Fruit fly (Drosophila melanogaster): ENCODE measurements around the gene COX5A.

The COX5A gene

dm6 chr3R:11780181-11780688, 38.9 kb upstream of the COX5A start (continued):
- TF ChIP-seq wek (GFP tag; optimal IDR thresholded peaks at IDR 0.05), result peak; percentile 46
- no peak for TF ChIP-seq gro (GFP tag; optimal IDR thresholded peaks at IDR 0.05)
- peak; percentile 70; the same call in 1 of the 3 replicates for TF ChIP-seq so (GFP tag; IDR thresholded peaks at IDR 0.05)
- no peak for TF ChIP-seq mirr (GFP tag; optimal IDR thresholded peaks at IDR 0.05)
- peak; percentile 75 for TF ChIP-seq CG15011 (GFP tag; optimal IDR thresholded peaks at IDR 0.05)
- peak; percentile 92 for TF ChIP-seq fd102C (GFP tag; optimal IDR thresholded peaks at IDR 0.05)
- TF ChIP-seq fd3F (GFP tag; optimal IDR thresholded peaks at IDR 0.05), result no peak
- TF ChIP-seq Rfx (GFP tag; IDR thresholded peaks at IDR 0.05), result no peak
- TF ChIP-seq CG16863 (GFP tag; optimal IDR thresholded peaks at IDR 0.05), result peak; percentile 48
- TF ChIP-seq CG8290 (GFP tag; optimal IDR thresholded peaks at IDR 0.05), result peak; percentile 92
- TF ChIP-seq CG8290 (tag; optimal IDR thresholded peaks at IDR 0.05), result peak in 1 of 2 experiments; percentile 71
- TF ChIP-seq Lhr (GFP tag; optimal IDR thresholded peaks at IDR 0.05), result peak; percentile 89
- peak; percentile 49 for TF ChIP-seq YL-1 (GFP tag; optimal IDR thresholded peaks at IDR 0.05)
- peak; percentile 94 for TF ChIP-seq dmrt99B (tag; optimal IDR thresholded peaks at IDR 0.05)
- peak; percentile 31; the same call in 1 of the 2 replicates for TF ChIP-seq CG32532 (GFP tag; IDR thresholded peaks at IDR 0.05)
- TF ChIP-seq CG17359 (tag; optimal IDR thresholded peaks at IDR 0.05), result peak; percentile 95
- no peak for TF ChIP-seq MESR4 (GFP tag; optimal IDR thresholded peaks at IDR 0.05)
- TF ChIP-seq CG10147 (GFP tag; optimal IDR thresholded peaks at IDR 0.05), result peak; percentile 74
- TF ChIP-seq ham (GFP tag; IDR thresholded peaks at IDR 0.05), result no peak
- no peak for TF ChIP-seq dm (GFP tag; optimal IDR thresholded peaks at IDR 0.05)
- no peak for TF ChIP-seq Bteb2 (GFP tag; optimal IDR thresholded peaks at IDR 0.05)
- TF ChIP-seq fd64A (GFP tag; optimal IDR thresholded peaks at IDR 0.05), result peak; percentile 38
- TF ChIP-seq CG13123 (GFP tag; optimal IDR thresholded peaks at IDR 0.05), result peak; percentile 78
- no peak for TF ChIP-seq CG6765 (GFP tag; optimal IDR thresholded peaks at IDR 0.05)
- no peak for TF ChIP-seq CG1792 (GFP tag; optimal IDR thresholded peaks at IDR 0.05)
- peak; percentile 80 for TF ChIP-seq CG1024 (GFP tag; IDR thresholded peaks at IDR 0.05)
- TF ChIP-seq exex (tag; optimal IDR thresholded peaks at IDR 0.05), result peak; percentile 24
- peak; percentile 93 for TF ChIP-seq CG6254 (GFP tag; optimal IDR thresholded peaks at IDR 0.05)
- peak; percentile 95 for TF ChIP-seq Oli (tag; optimal IDR thresholded peaks at IDR 0.05)
- TF ChIP-seq CG4404 (GFP tag; IDR thresholded peaks at IDR 0.05), result peak; percentile 93
- TF ChIP-seq CG30403 (GFP tag; optimal IDR thresholded peaks at IDR 0.05), result peak; percentile 93
- no peak for TF ChIP-seq maf-S (GFP tag; optimal IDR thresholded peaks at IDR 0.05)
- TF ChIP-seq CG10274 (GFP tag; optimal IDR thresholded peaks at IDR 0.05), result peak; percentile 100
- peak; percentile 90 for TF ChIP-seq onecut (GFP tag; IDR thresholded peaks at IDR 0.05)
- TF ChIP-seq CG3838 (GFP tag; optimal IDR thresholded peaks at IDR 0.05), result peak; percentile 22
- no peak for TF ChIP-seq Mes4 (GFP tag; optimal IDR thresholded peaks at IDR 0.05)
- peak; percentile 79 for TF ChIP-seq CG5180 (GFP tag; optimal IDR thresholded peaks at IDR 0.05)
- TF ChIP-seq z (GFP tag; IDR thresholded peaks at IDR 0.05), result peak; percentile 80; the same call in 2 of the 3 replicates

dm6 chr3R:11786695-11787226, 32.4 kb upstream of the COX5A start, which contains the start of the genes prd1 and HisCl1:
Gene prd1 (minus strand): TSS chr3R:11787014.
Gene HisCl1 (plus strand): TSS chr3R:11787176.
- peak; percentile 58 for TF ChIP-seq Mes4 (GFP tag; optimal IDR thresholded peaks at IDR 0.05)
- TF ChIP-seq CG17829 (tag; optimal IDR thresholded peaks at IDR 0.05), result peak; percentile 57
- TF ChIP-seq PHDP (tag; optimal IDR thresholded peaks at IDR 0.05), result no peak
- no peak for TF ChIP-seq CG31388 (GFP tag; optimal IDR thresholded peaks at IDR 0.05)
- TF ChIP-seq lov (optimal IDR thresholded peaks at IDR 0.05), result no peak
- TF ChIP-seq lov (GFP tag; IDR thresholded peaks at IDR 0.05), result 0 out of 3 replicates have a peak, but pooled peaks have one; percentile 65
- peak; percentile 6 for TF ChIP-seq tup (GFP tag; optimal IDR thresholded peaks at IDR 0.05)
- TF ChIP-seq h (optimal IDR thresholded peaks at IDR 0.05), result no peak
- peak; percentile 52 for TF ChIP-seq CG6813 (GFP tag; optimal IDR thresholded peaks at IDR 0.05)
- TF ChIP-seq stc (GFP tag; IDR thresholded peaks at IDR 0.05), result peak; percentile 58; the same call in 1 of the 2 replicates
- TF ChIP-seq zfh1 (GFP tag; IDR thresholded peaks at IDR 0.05), result peak; percentile 50; the same call in 1 of the 3 replicates
- TF ChIP-seq CG9609 (GFP tag; optimal IDR thresholded peaks at IDR 0.05), result peak; percentile 35
- TF ChIP-seq grau (tag; optimal IDR thresholded peaks at IDR 0.05), result no peak
- TF ChIP-seq MESR4 (GFP tag; optimal IDR thresholded peaks at IDR 0.05), result no peak
- no peak for TF ChIP-seq Ravus (GFP tag; IDR thresholded peaks at IDR 0.05)
- peak; percentile 52 for TF ChIP-seq CG8924 (tag; optimal IDR thresholded peaks at IDR 0.05)
- TF ChIP-seq H15 (GFP tag; IDR thresholded peaks at IDR 0.05), result peak; percentile 37; the same call in 1 of the 3 replicates

Measured in whole organism, embryonic.